Worm (Caenorhabditis elegans): ENCODE measurements around the gene fbxb-88.

DNA sequence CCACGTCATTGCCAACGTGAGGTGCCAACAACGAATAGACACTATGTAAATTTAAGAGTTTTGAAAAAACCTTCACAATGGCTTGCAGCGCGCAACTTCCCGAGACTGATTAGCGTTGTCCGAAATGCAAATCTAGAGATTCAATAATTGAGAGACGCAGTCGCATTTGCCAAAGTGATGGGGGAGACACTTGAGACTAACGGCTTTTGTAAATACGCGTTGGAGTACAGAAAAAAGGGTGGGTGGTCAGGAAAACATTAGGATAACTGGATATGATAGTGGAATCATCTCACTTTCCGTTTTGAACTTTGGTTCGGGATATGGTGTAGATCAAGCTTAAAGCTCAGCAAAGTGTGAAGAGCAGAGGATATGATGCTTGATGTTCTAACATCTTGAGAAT is 47.9 kb downstream of the fbxb-88 start:
- TF ChIP-seq mdl-1 (tag; optimal IDR thresholded peaks at IDR 0.05) (no peak), ceh-82 (tag; optimal IDR thresholded peaks at IDR 0.05) (no peak)
